Worm (Caenorhabditis elegans) whole organism, L1 larva: ENCODE data around the gene eng-1.

Experiments
- fkh-8 ChIP-seq: sonication (generic microtip); optimal IDR thresholded peaks from 2 replicates; lab custom pipeline; 2016; ENCODE audit warnings: mild to moderate bottlenecking, missing genetic modification characterization, missing compliant biosample characterization
- lin-14 ChIP-seq: fragments of 200-800 bp; sonication (Bioruptor generic); optimal IDR thresholded peaks from 2 replicates; lab custom pipeline; 2018; ENCODE audit warnings: mild to moderate bottlenecking, missing genetic modification characterization, moderate library complexity, missing compliant biosample characterization
- skn-1 ChIP-seq: fragments of 150-350 bp; optimal IDR thresholded peaks from 2 replicates; lab custom pipeline; 2014; ENCODE audit warnings: missing biosample characterization, missing genetic modification characterization
- unc-86 ChIP-seq: sonication (generic microtip); optimal IDR thresholded peaks from 2 replicates; lab custom pipeline; 2016; ENCODE audit warnings: missing genetic modification characterization, missing compliant biosample characterization

eng-1 gene

ce11 chrIII:5822816-5823215, 45.5 kb downstream of the eng-1 start:
- TF ChIP-seq unc-86 (tag; lab: Kevin White, UChicago) (peak; percentile 18), fkh-8 (tag; lab: Kevin White, UChicago) (no peak), skn-1 (tag; lab: Kevin White, UChicago) (no peak), lin-14 (GFP tag; lab: Kevin White, UChicago) (peak; percentile 56)
